Worm (Caenorhabditis elegans) whole organism, late embryonic: Measurements from ENCODE around the gene flp-4.

Source experiments
- nfya-1 ChIP-seq: sonication (generic microtip); optimal IDR thresholded peaks from 2 replicates; lab custom pipeline; 2017; ENCODE audit warnings: missing genetic modification characterization, mild to moderate bottlenecking, missing compliant biosample characterization, antibody characterized with exemption, moderate library complexity
- unc-42 ChIP-seq: sonication (generic microtip); optimal IDR thresholded peaks from 2 replicates; lab custom pipeline; 2016; ENCODE audit warnings: missing genotype, missing genetic modification characterization, missing compliant biosample characterization
- unc-86 ChIP-seq: sonication (generic microtip); optimal IDR thresholded peaks from 2 replicates; lab custom pipeline; 2016; ENCODE audit warnings: missing genetic modification characterization, missing compliant biosample characterization

DNA sequence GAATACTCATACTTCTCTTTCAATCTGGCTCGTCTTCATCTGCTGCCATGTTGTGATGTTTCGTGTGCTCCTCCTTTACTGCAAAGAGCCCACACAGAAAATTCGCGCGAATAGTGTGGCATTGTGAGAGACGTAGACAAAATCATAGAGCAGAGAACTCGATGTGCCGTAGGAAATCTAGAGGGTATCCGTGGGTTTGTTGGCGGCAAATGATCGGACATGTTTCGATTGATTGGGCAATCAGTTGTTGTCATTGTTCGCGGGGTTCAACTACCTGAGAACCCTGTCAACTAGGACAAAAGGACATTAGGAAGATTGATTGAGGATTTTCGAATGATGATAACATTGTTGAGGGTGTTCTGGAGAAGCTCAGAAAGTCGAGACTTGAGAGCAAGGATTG, 23.6 kb upstream of the flp-4 start:
- TF ChIP-seq unc-42 (tag; lab: Kevin White, UChicago), result no peak
- no peak for TF ChIP-seq unc-86 (tag; lab: Kevin White, UChicago)
- TF ChIP-seq nfya-1 (tag; lab: Kevin White, UChicago), result no peak
